In genomic region chr3R:30263708-30264107, dm6 we compare ENCODE assay signal across 1 fruit fly cellular context.
A peak's percentile ranks its signal among the peaks of the same experiment; 100 is the strongest.
TF ChIP-seq lines count a peak whose summit lies in the region.

No protein-coding gene starts in this region.

TF ChIP-seq in whole organism, embryonic, 481 proteins besides CTCF, POLR2A, EP300 and RAD21 (continued from another document and continues in another):
- TF ChIP-seq Atf6 (GFP tag; IDR thresholded peaks at IDR 0.05; lab: Robert Waterston, UW) (no peak), ken (GFP tag; IDR thresholded peaks at IDR 0.05; lab: Robert Waterston, UW) (0 out of 3 replicates have a peak, but pooled peaks have one; percentile 42), eve (GFP tag; optimal IDR thresholded peaks at IDR 0.05; lab: Kevin White, UChicago) (no peak), Deaf1 (tag; optimal IDR thresholded peaks at IDR 0.05; lab: Kevin White, UChicago) (no peak), CG10979 (tag; optimal IDR thresholded peaks at IDR 0.05; lab: Kevin White, UChicago) (peak; percentile 45), Nf-YC (tag; optimal IDR thresholded peaks at IDR 0.05; lab: Kevin White, UChicago) (no peak), exex (tag; optimal IDR thresholded peaks at IDR 0.05; lab: Kevin White, UChicago) (no peak), CG10267 (tag; optimal IDR thresholded peaks at IDR 0.05; lab: Kevin White, UChicago) (peak; percentile 18), sqz (GFP tag; optimal IDR thresholded peaks at IDR 0.05; lab: Kevin White, UChicago) (no peak), CG17912 (GFP tag; optimal IDR thresholded peaks at IDR 0.05; lab: Kevin White, UChicago) (no peak), MTF-1 (GFP tag; optimal IDR thresholded peaks at IDR 0.05; lab: Kevin White, UChicago; ENCODE audit: borderline replicate concordance) (no peak), slbo (GFP tag; IDR thresholded peaks at IDR 0.05; lab: Robert Waterston, UW) (no peak), dpn (GFP tag; optimal IDR thresholded peaks at IDR 0.05; lab: Kevin White, UChicago) (peak; percentile 9 to 26), gsb-n (tag; optimal IDR thresholded peaks at IDR 0.05; lab: Kevin White, UChicago) (peak; percentile 58), CG11247 (GFP tag; IDR thresholded peaks at IDR 0.05; lab: Robert Waterston, UW) (no peak), HLH54F (GFP tag; optimal IDR thresholded peaks at IDR 0.05; lab: Kevin White, UChicago) (no peak), Vsx1 (GFP tag; optimal IDR thresholded peaks at IDR 0.05; lab: Kevin White, UChicago) (no peak), CHES-1-like (GFP tag; optimal IDR thresholded peaks at IDR 0.05; lab: Kevin White, UChicago) (no peak), dmrt11E (tag; optimal IDR thresholded peaks at IDR 0.05; lab: Kevin White, UChicago) (peak; percentile 75), Atf-2 (GFP tag; optimal IDR thresholded peaks at IDR 0.05; lab: Kevin White, UChicago) (no peak), Gug (GFP tag; IDR thresholded peaks at IDR 0.05; lab: Robert Waterston, UW) (peak; percentile 31; the same call in 2 of the 4 replicates), CG14441 (GFP tag; IDR thresholded peaks at IDR 0.05; lab: Robert Waterston, UW) (no peak), croc (GFP tag; conservative IDR thresholded peaks at IDR 0.05; lab: Robert Waterston, UW) (peak; percentile 53; the same call in 1 of the 3 replicates), Hr51 (GFP tag; optimal IDR thresholded peaks at IDR 0.05; lab: Kevin White, UChicago) (peak in 1 of 2 experiments; percentile 25), fu2 (GFP tag; optimal IDR thresholded peaks at IDR 0.05; lab: Kevin White, UChicago) (no peak), Hmx (GFP tag; optimal IDR thresholded peaks at IDR 0.05; lab: Kevin White, UChicago) (no peak), CG8478 (optimal IDR thresholded peaks at IDR 0.05; lab: Kevin White, UChicago) (no peak), h (optimal IDR thresholded peaks at IDR 0.05; lab: Kevin White, UChicago) (no peak), CG16779 (GFP tag; IDR thresholded peaks at IDR 0.05; lab: Robert Waterston, UW) (no peak), twi (tag; optimal IDR thresholded peaks at IDR 0.05; lab: Kevin White, UChicago) (peak; percentile 16), Sry-β (GFP tag; optimal IDR thresholded peaks at IDR 0.05; lab: Kevin White, UChicago) (no peak), CG4854 (GFP tag; optimal IDR thresholded peaks at IDR 0.05; lab: Kevin White, UChicago) (no peak), CG2678 (tag; optimal IDR thresholded peaks at IDR 0.05; lab: Kevin White, UChicago) (peak; percentile 14), Hey (tag; optimal IDR thresholded peaks at IDR 0.05; lab: Kevin White, UChicago) (no peak), gsb (GFP tag; IDR thresholded peaks at IDR 0.05; lab: Robert Waterston, UW) (no peak), CG2712 (tag; optimal IDR thresholded peaks at IDR 0.05; lab: Kevin White, UChicago) (peak; percentile 70), Sox102F (GFP tag; optimal IDR thresholded peaks at IDR 0.05; lab: Kevin White, UChicago) (peak; percentile 37), Ets65A (GFP tag; lab: Kevin White, UChicago) (no peak), CG3281 (GFP tag; optimal IDR thresholded peaks at IDR 0.05; lab: Kevin White, UChicago) (no peak), CG4730 (GFP tag; IDR thresholded peaks at IDR 0.05; lab: Robert Waterston, UW) (peak; percentile 32; the same call in 1 of the 2 replicates), repo (GFP tag; optimal IDR thresholded peaks at IDR 0.05; lab: Kevin White, UChicago) (no peak), pan (optimal IDR thresholded peaks at IDR 0.05; lab: Kevin White, UChicago) (no peak), pan (GFP tag; optimal IDR thresholded peaks at IDR 0.05 in 1 of 2, IDR thresholded peaks at IDR 0.05 in 1 of 2) (peak in 1 of 2 experiments; percentile 38), pho (GFP tag; optimal IDR thresholded peaks at IDR 0.05; lab: Kevin White, UChicago) (no peak), ewg (GFP tag; optimal IDR thresholded peaks at IDR 0.05; lab: Kevin White, UChicago) (peak; percentile 2), CG15601 (tag; optimal IDR thresholded peaks at IDR 0.05; lab: Kevin White, UChicago) (peak; percentile 6), sisA (GFP tag; IDR thresholded peaks at IDR 0.05; lab: Robert Waterston, UW) (peak; percentile 39; the same call in 1 of the 2 replicates), E2f1 (GFP tag; IDR thresholded peaks at IDR 0.05; lab: Robert Waterston, UW) (no peak; the same call in 1 of the 2 replicates), dm (GFP tag; optimal IDR thresholded peaks at IDR 0.05; lab: Kevin White, UChicago) (no peak), gcm (GFP tag; optimal IDR thresholded peaks at IDR 0.05; lab: Kevin White, UChicago) (peak; percentile 43), CG7271 (tag; optimal IDR thresholded peaks at IDR 0.05; lab: Kevin White, UChicago) (no peak), CG33557 (GFP tag; optimal IDR thresholded peaks at IDR 0.05; lab: Kevin White, UChicago) (peak; percentile 54), CG32767 (GFP tag; IDR thresholded peaks at IDR 0.05; lab: Robert Waterston, UW) (peak; percentile 44; the same call in 1 of the 2 replicates), CG10209 (GFP tag; optimal IDR thresholded peaks at IDR 0.05; lab: Kevin White, UChicago) (peak; percentile 26), CG1024 (GFP tag; IDR thresholded peaks at IDR 0.05; lab: Robert Waterston, UW) (no peak), CG11504 (tag; optimal IDR thresholded peaks at IDR 0.05; lab: Kevin White, UChicago) (peak; percentile 50), sc (optimal IDR thresholded peaks at IDR 0.05; lab: Kevin White, UChicago) (no peak), sc (GFP tag; optimal IDR thresholded peaks at IDR 0.05; lab: Kevin White, UChicago) (peak; percentile 23), Mad (GFP tag; optimal IDR thresholded peaks at IDR 0.05; lab: Kevin White, UChicago) (no peak), CG2129 (GFP tag; IDR thresholded peaks at IDR 0.05; lab: Robert Waterston, UW; ENCODE audit: partially characterized antibody) (no peak), CG31365 (tag; optimal IDR thresholded peaks at IDR 0.05; lab: Kevin White, UChicago) (no peak), CG17328 (GFP tag; IDR thresholded peaks at IDR 0.05; lab: Robert Waterston, UW) (peak; percentile 63), CG7372 (GFP tag; IDR thresholded peaks at IDR 0.05; lab: Robert Waterston, UW) (no peak), kay (GFP tag; optimal IDR thresholded peaks at IDR 0.05; lab: Kevin White, UChicago) (no peak), Poxn (GFP tag; IDR thresholded peaks at IDR 0.05; lab: Robert Waterston, UW) (no peak), CG30020 (tag; optimal IDR thresholded peaks at IDR 0.05; lab: Kevin White, UChicago) (no peak), chn (GFP tag; optimal IDR thresholded peaks at IDR 0.05; lab: Kevin White, UChicago) (no peak), seq (GFP tag; IDR thresholded peaks at IDR 0.05; lab: Robert Waterston, UW) (no peak), crol (GFP tag; IDR thresholded peaks at IDR 0.05; lab: Robert Waterston, UW) (no peak), trh (GFP tag; optimal IDR thresholded peaks at IDR 0.05; lab: Kevin White, UChicago) (no peak), CG1529 (GFP tag; optimal IDR thresholded peaks at IDR 0.05; lab: Kevin White, UChicago) (no peak), CG14050 (GFP tag; IDR thresholded peaks at IDR 0.05; lab: Robert Waterston, UW) (no peak), CG1602 (GFP tag; optimal IDR thresholded peaks at IDR 0.05; lab: Kevin White, UChicago) (peak; percentile 40), Adf1 (GFP tag; IDR thresholded peaks at IDR 0.05; lab: Robert Waterston, UW) (no peak), CG8290 (GFP tag; optimal IDR thresholded peaks at IDR 0.05; lab: Kevin White, UChicago) (no peak), CG8290 (tag; optimal IDR thresholded peaks at IDR 0.05; lab: Kevin White, UChicago) (no peak), eyg (GFP tag; optimal IDR thresholded peaks at IDR 0.05; lab: Kevin White, UChicago) (no peak), CG15073 (GFP tag; optimal IDR thresholded peaks at IDR 0.05; lab: Kevin White, UChicago) (no peak), kni (GFP tag; optimal IDR thresholded peaks at IDR 0.05; lab: Kevin White, UChicago) (no peak), Hr3 (GFP tag; optimal IDR thresholded peaks at IDR 0.05; lab: Kevin White, UChicago) (peak; percentile 22), nau (GFP tag; optimal IDR thresholded peaks at IDR 0.05; lab: Kevin White, UChicago) (no peak), Nf-YB (GFP tag; optimal IDR thresholded peaks at IDR 0.05; lab: Kevin White, UChicago) (peak; percentile 14), CG18764 (GFP tag; optimal IDR thresholded peaks at IDR 0.05; lab: Kevin White, UChicago) (no peak), CG18262 (tag; optimal IDR thresholded peaks at IDR 0.05; lab: Kevin White, UChicago) (peak; percentile 57), Gsc (GFP tag; IDR thresholded peaks at IDR 0.05; lab: Robert Waterston, UW) (no peak), NC2α (GFP tag; optimal IDR thresholded peaks at IDR 0.05; lab: Kevin White, UChicago) (no peak), CG14860 (GFP tag; IDR thresholded peaks at IDR 0.05; lab: Robert Waterston, UW; ENCODE audit: partially characterized antibody) (no peak), jigr1 (GFP tag; IDR thresholded peaks at IDR 0.05; lab: Robert Waterston, UW) (no peak), CG13296 (GFP tag; optimal IDR thresholded peaks at IDR 0.05; lab: Kevin White, UChicago) (no peak), HLHmδ (GFP tag; optimal IDR thresholded peaks at IDR 0.05; lab: Kevin White, UChicago) (no peak), btn (GFP tag; optimal IDR thresholded peaks at IDR 0.05; lab: Kevin White, UChicago) (no peak), mirr (GFP tag; optimal IDR thresholded peaks at IDR 0.05; lab: Kevin White, UChicago) (no peak), ci (GFP tag; IDR thresholded peaks at IDR 0.05; lab: Robert Waterston, UW) (peak; percentile 64; the same call in 2 of the 3 replicates), CG14014 (GFP tag; IDR thresholded peaks at IDR 0.05; lab: Robert Waterston, UW) (no peak), pnt (GFP tag; optimal IDR thresholded peaks at IDR 0.05; lab: Kevin White, UChicago) (no peak), PHDP (tag; optimal IDR thresholded peaks at IDR 0.05; lab: Kevin White, UChicago) (no peak), mld (GFP tag; IDR thresholded peaks at IDR 0.05; lab: Robert Waterston, UW; ENCODE audit: partially characterized antibody) (no peak), MESR4 (GFP tag; optimal IDR thresholded peaks at IDR 0.05; lab: Kevin White, UChicago) (no peak), jumu (GFP tag; optimal IDR thresholded peaks at IDR 0.05; lab: Kevin White, UChicago) (no peak), slou (GFP tag; optimal IDR thresholded peaks at IDR 0.05; lab: Kevin White, UChicago) (no peak), Abd-B (GFP tag; optimal IDR thresholded peaks at IDR 0.05; lab: Kevin White, UChicago) (peak; percentile 53), ase (GFP tag; IDR thresholded peaks at IDR 0.05; lab: Robert Waterston, UW) (no peak), vnd (GFP tag; IDR thresholded peaks at IDR 0.05; lab: Robert Waterston, UW; ENCODE audit: partially characterized antibody) (no peak), CG9876 (GFP tag; optimal IDR thresholded peaks at IDR 0.05; lab: Kevin White, UChicago) (no peak), CG13624 (GFP tag; optimal IDR thresholded peaks at IDR 0.05; lab: Kevin White, UChicago) (no peak), Chrac-16 (GFP tag; optimal IDR thresholded peaks at IDR 0.05; lab: Kevin White, UChicago) (peak; percentile 35), bcd (GFP tag; optimal IDR thresholded peaks at IDR 0.05; lab: Kevin White, UChicago) (no peak), tgo (GFP tag; IDR thresholded peaks at IDR 0.05; lab: Robert Waterston, UW) (0 out of 3 replicates have a peak, but pooled peaks have one; percentile 33), tap (tag; optimal IDR thresholded peaks at IDR 0.05; lab: Kevin White, UChicago) (no peak), ATbp (GFP tag; optimal IDR thresholded peaks at IDR 0.05; lab: Kevin White, UChicago) (peak; percentile 29), pb (GFP tag; optimal IDR thresholded peaks at IDR 0.05; lab: Kevin White, UChicago) (no peak), tup (GFP tag; optimal IDR thresholded peaks at IDR 0.05; lab: Kevin White, UChicago) (no peak), zfh1 (GFP tag; IDR thresholded peaks at IDR 0.05; lab: Robert Waterston, UW) (peak; percentile 80), CG17568 (GFP tag; optimal IDR thresholded peaks at IDR 0.05; lab: Kevin White, UChicago) (no peak), ranshi (GFP tag; IDR thresholded peaks at IDR 0.05; lab: Robert Waterston, UW) (peak; percentile 15; the same call in 1 of the 2 replicates), da (GFP tag; optimal IDR thresholded peaks at IDR 0.05; lab: Kevin White, UChicago) (no peak), CG16863 (GFP tag; optimal IDR thresholded peaks at IDR 0.05; lab: Kevin White, UChicago) (no peak), CG4617 (GFP tag; optimal IDR thresholded peaks at IDR 0.05; lab: Kevin White, UChicago; ENCODE audit: borderline replicate concordance) (no peak), Ada2b (GFP tag; IDR thresholded peaks at IDR 0.05; lab: Robert Waterston, UW) (no peak), Blimp-1 (GFP tag; optimal IDR thresholded peaks at IDR 0.05; lab: Kevin White, UChicago) (peak; percentile 45), CG9215 (GFP tag; IDR thresholded peaks at IDR 0.05; lab: Robert Waterston, UW) (no peak), unc-4 (GFP tag; IDR thresholded peaks at IDR 0.05; lab: Robert Waterston, UW; ENCODE audit: partially characterized antibody) (no peak), Awh (GFP tag; IDR thresholded peaks at IDR 0.05; lab: Robert Waterston, UW) (no peak), Eip74EF (GFP tag; optimal IDR thresholded peaks at IDR 0.05; lab: Kevin White, UChicago) (peak in 1 of 2 experiments; percentile 13), disco-r (GFP tag; optimal IDR thresholded peaks at IDR 0.05; lab: Kevin White, UChicago) (no peak), hkb (optimal IDR thresholded peaks at IDR 0.05; lab: Kevin White, UChicago) (no peak), hkb (GFP tag; IDR thresholded peaks at IDR 0.05; lab: Robert Waterston, UW) (peak; percentile 29; the same call in 1 of the 2 replicates), CG8924 (tag; optimal IDR thresholded peaks at IDR 0.05; lab: Kevin White, UChicago) (peak; percentile 35), CG10431 (GFP tag; optimal IDR thresholded peaks at IDR 0.05; lab: Kevin White, UChicago) (no peak), Bdp1 (GFP tag; optimal IDR thresholded peaks at IDR 0.05; lab: Kevin White, UChicago) (no peak), CG17829 (tag; optimal IDR thresholded peaks at IDR 0.05; lab: Kevin White, UChicago) (peak; percentile 72), bab2 (GFP tag; optimal IDR thresholded peaks at IDR 0.05; lab: Kevin White, UChicago) (peak; percentile 26), CG6813 (GFP tag; optimal IDR thresholded peaks at IDR 0.05; lab: Kevin White, UChicago) (no peak), danr (GFP tag; IDR thresholded peaks at IDR 0.05; lab: Robert Waterston, UW) (no peak), NK7.1 (GFP tag; optimal IDR thresholded peaks at IDR 0.05; lab: Kevin White, UChicago) (no peak), CG12071 (GFP tag; optimal IDR thresholded peaks at IDR 0.05; lab: Kevin White, UChicago) (no peak)
